Fruit fly (Drosophila melanogaster): ENCODE data around the gene Cdc5.

DNA sequence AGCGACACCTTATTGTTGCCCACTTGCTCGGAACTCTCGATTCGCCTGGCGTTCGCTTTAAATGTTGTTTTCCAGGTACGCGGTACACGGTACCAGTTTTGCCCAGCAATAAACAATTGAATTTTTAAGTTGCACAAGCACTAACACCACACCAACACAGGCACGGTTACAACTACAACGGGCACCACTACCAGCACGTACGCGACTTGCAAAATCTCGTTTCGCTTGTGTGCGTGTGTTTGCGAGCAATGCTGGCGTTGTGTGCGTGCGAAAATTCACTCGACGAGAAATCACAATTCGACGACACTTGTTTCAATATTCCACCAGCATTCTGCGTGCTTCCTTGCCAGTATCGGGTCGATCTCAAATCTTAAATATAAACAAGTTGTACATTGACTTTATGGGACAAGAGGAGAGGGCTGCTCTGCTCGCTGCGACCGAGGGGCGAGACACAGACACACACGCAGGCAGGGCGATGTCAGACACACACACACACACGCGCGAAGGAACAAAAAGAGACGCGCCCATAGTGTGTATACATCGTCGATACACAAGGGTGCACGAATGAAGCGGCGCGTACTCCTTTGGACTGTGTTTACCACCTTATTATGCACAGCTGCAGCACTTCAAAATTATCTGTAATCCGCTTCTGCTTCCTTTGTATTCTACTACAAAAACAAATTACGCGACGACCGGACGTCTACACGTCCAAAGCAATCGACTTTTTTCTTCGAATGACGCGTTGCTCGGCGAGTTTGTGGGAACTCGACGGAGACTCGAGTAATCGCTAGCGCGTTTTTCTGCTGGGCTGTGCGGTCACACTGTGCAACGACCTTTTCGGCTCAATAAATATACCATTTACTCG is 41.8 kb downstream of the Cdc5 start, which contains the start of gene fwd:
- TF ChIP-seq Smox (GFP tag; optimal IDR thresholded peaks at IDR 0.05) (no peak), Sox14 (GFP tag; optimal IDR thresholded peaks at IDR 0.05) (peak; percentile 61), CG6808 (GFP tag; optimal IDR thresholded peaks at IDR 0.05) (peak; percentile 44), CG3032 (tag; optimal IDR thresholded peaks at IDR 0.05) (no peak), Hr38 (GFP tag; optimal IDR thresholded peaks at IDR 0.05) (no peak), acj6 (GFP tag; optimal IDR thresholded peaks at IDR 0.05) (no peak), dsx (GFP tag; optimal IDR thresholded peaks at IDR 0.05; ENCODE audit: poor library complexity, severe bottlenecking) (peak; percentile 14), topi (GFP tag; optimal IDR thresholded peaks at IDR 0.05) (no peak), CG16779 (tag; optimal IDR thresholded peaks at IDR 0.05) (no peak), salr (GFP tag; optimal IDR thresholded peaks at IDR 0.05) (no peak), CG6163 (GFP tag; IDR thresholded peaks at IDR 0.05) (peak; percentile 30; the same call in 1 of the 3 replicates), Blimp-1 (GFP tag; optimal IDR thresholded peaks at IDR 0.05) (no peak), Hr39 (GFP tag; optimal IDR thresholded peaks at IDR 0.05) (no peak)
